Worm (Caenorhabditis elegans) whole organism, L1 larva: ENCODE results near the gene C01B10.11.

Source experiments
- aha-1 ChIP-seq: fragments of 150-350 bp; optimal IDR thresholded peaks from 2 replicates; lab custom pipeline; 2014; ENCODE audit warnings: missing biosample characterization, missing genetic modification characterization
- alr-1 ChIP-seq: fragments of 200-800 bp; sonication (Bioruptor generic); optimal IDR thresholded peaks from 2 replicates; lab custom pipeline; 2018; ENCODE audit warnings: borderline replicate concordance, mild to moderate bottlenecking, missing genetic modification characterization, missing compliant biosample characterization
- ama-1 ChIP-seq: fragments of 150-350 bp; optimal IDR thresholded peaks from 2 replicates; lab custom pipeline; 2014
- ceh-63 ChIP-seq: fragments of 200-800 bp; sonication (Bioruptor generic); optimal IDR thresholded peaks from 2 replicates; lab custom pipeline; 2018; ENCODE audit warnings: mild to moderate bottlenecking, missing genetic modification characterization, missing compliant biosample characterization
- elt-2 ChIP-seq: sonication (generic microtip); optimal IDR thresholded peaks from 2 replicates; lab custom pipeline; 2016; ENCODE audit warnings: missing genetic modification characterization, mild to moderate bottlenecking, inconsistent platforms, missing compliant biosample characterization, missing genetic modification reagents
- lin-15B ChIP-seq: fragments of 150-350 bp; sonication (generic microtip); optimal IDR thresholded peaks from 3 replicates; lab custom pipeline; 2014; ENCODE audit warnings: missing biosample characterization, missing genetic modification characterization
- mdl-1 ChIP-seq, 2 experiments: fragments of 150-350 bp; optimal IDR thresholded peaks; 2 replicates each; lab custom pipeline; 2014 to 2017; ENCODE audit warnings: missing biosample characterization in 2 of 2, missing genetic modification characterization in 2 of 2, inconsistent platforms in 1 of 2
- mep-1 ChIP-seq: fragments of 150-350 bp; optimal IDR thresholded peaks from 2 replicates; lab custom pipeline; 2014; ENCODE audit warnings: missing biosample characterization, missing genetic modification characterization
- nhr-237 ChIP-seq: fragments of 150-350 bp; optimal IDR thresholded peaks from 2 replicates; lab custom pipeline; 2014; ENCODE audit warnings: missing biosample characterization, missing genetic modification characterization
- nhr-28 ChIP-seq: fragments of 150-350 bp; optimal IDR thresholded peaks from 2 replicates; lab custom pipeline; 2014; ENCODE audit warnings: missing biosample characterization, missing genetic modification characterization
- pqm-1 ChIP-seq: sonication (generic microtip); optimal IDR thresholded peaks from 3 replicates; lab custom pipeline; 2017; ENCODE audit warnings: missing biosample characterization, missing genetic modification characterization
- unc-62 ChIP-seq: fragments of 150-350 bp; optimal IDR thresholded peaks from 2 replicates; lab custom pipeline; 2014; ENCODE audit warnings: missing biosample characterization, missing genetic modification reagents, missing genetic modification characterization

ce11 chrIV:6655747-6656146 lies 2.0 kb upstream of the C01B10.11 start:
- TF ChIP-seq nhr-237 = no peak
- TF ChIP-seq alr-1 (tag; lab: Kevin White, UChicago) = no peak
- no peak for TF ChIP-seq lin-15B (tag; lab: Kevin White, UChicago)
- no peak for TF ChIP-seq unc-62 (GFP tag; lab: Kevin White, UChicago)
- no peak for TF ChIP-seq ama-1
- TF ChIP-seq elt-2 (tag; lab: Kevin White, UChicago) = no peak
- TF ChIP-seq ceh-63 (GFP tag; lab: Kevin White, UChicago) = no peak
- no peak for TF ChIP-seq aha-1 (tag; lab: Kevin White, UChicago)
- TF ChIP-seq pqm-1 (tag; lab: Kevin White, UChicago) = no peak
- TF ChIP-seq nhr-28 = no peak
- TF ChIP-seq mdl-1 (tag; optimal IDR thresholded peaks at IDR 0.05; lab: Kevin White, UChicago) = no peak
- TF ChIP-seq mep-1 = no peak
